Worm (Caenorhabditis elegans): ENCODE data around the gene M163.8.

Gene M163.8

DNA sequence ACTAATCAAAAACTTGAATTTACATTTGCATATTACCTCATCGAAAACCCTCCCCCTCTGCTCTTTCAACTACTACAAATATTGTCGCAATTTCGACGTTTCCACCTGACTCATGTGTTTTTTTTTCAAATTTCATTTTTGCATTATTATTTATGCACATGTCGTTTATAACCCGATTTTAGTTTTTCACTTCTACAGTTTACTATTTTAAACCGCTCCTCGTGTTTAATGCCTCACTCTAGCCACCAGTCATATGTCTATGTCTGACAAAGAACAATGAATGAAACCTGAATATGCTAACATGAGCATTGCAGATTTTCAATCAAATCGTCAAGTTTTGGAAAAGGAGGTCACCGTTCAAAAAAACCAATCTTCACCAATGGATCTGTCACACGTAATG lies 49.2 kb downstream of the M163.8 start, which contains the start of gene T24C2.5:
T24C2.5 (plus strand) TSS at position 301 of the 400 bp plus-strand sequence.
- TF ChIP-seq hlh-30 (tag; optimal IDR thresholded peaks at IDR 0.05; ENCODE audit: insufficient read depth) (peak; percentile 7), lin-39 (tag; optimal IDR thresholded peaks at IDR 0.05) (no peak)

DNA sequence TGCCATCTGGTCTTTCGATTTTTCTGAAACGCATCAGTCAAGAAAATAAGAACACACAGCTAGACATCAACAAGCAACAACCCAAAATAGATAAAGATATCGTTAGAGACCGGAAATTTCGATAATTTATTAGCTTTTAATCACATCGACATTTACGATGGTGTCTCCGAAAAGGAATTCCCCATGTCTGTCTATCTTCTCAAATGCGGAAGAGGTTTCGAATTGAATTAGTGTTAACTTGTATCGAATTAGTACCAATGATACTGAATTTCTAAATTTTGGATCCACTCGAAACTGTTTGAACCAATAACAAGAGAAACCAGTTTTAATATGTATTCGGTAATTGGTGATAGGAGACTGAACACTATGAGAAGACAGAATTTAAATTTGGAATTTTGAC lies 49.7 kb downstream of the M163.8 start:
- TF ChIP-seq attf-4 (tag; optimal IDR thresholded peaks at IDR 0.05) (no peak), aha-1 (tag) (peak; percentile 81), daf-16 (GFP tag; optimal IDR thresholded peaks at IDR 0.05) (no peak), daf-16 (tag; optimal IDR thresholded peaks at IDR 0.05) (peak; percentile 63)

Data from whole organism, L4 larva.